Worm (Caenorhabditis elegans) whole organism, late embryonic: ENCODE data around the gene B0035.21.
"Not testable (repeated sequence)": the region's sequence is repeated elsewhere in the genome, so short reads cannot be mapped to it uniquely, and the experiment has no call there.

Experiments used
- K02D7.2 ChIP-seq: sonication (generic microtip); optimal IDR thresholded peaks from 2 replicates; lab custom pipeline; 2017; ENCODE audit warnings: mild to moderate bottlenecking, missing genetic modification characterization, missing compliant biosample characterization
- ets-4 ChIP-seq: sonication (generic microtip); optimal IDR thresholded peaks from 2 replicates; lab custom pipeline; 2016; ENCODE audit warnings: missing genetic modification characterization, missing compliant biosample characterization
- fkh-10 ChIP-seq: fragments of 150-350 bp; optimal IDR thresholded peaks from 2 replicates; lab custom pipeline; 2014; ENCODE audit warnings: missing biosample characterization, missing genetic modification reagents, missing genetic modification characterization
- gmeb-2 ChIP-seq: sonication (generic microtip); optimal IDR thresholded peaks from 2 replicates; lab custom pipeline; 2016; ENCODE audit warnings: missing genetic modification characterization, inconsistent platforms, missing compliant biosample characterization
- lim-6 ChIP-seq: sonication (generic microtip); optimal IDR thresholded peaks from 2 replicates; lab custom pipeline; 2016; ENCODE audit warnings: missing genetic modification characterization, missing compliant biosample characterization
- madf-2 ChIP-seq: sonication (generic microtip); optimal IDR thresholded peaks from 2 replicates; lab custom pipeline; 2017; ENCODE audit warnings: missing genetic modification characterization, missing compliant biosample characterization
- odd-2 ChIP-seq: sonication (generic microtip); optimal IDR thresholded peaks from 2 replicates; lab custom pipeline; 2017; ENCODE audit warnings: antibody characterized with exemption, mild to moderate bottlenecking, missing genetic modification characterization, missing compliant biosample characterization
- pha-4 ChIP-seq: fragments of 150-350 bp; optimal IDR thresholded peaks from 2 replicates; lab custom pipeline; 2018; ENCODE audit warnings: missing biosample characterization, missing genetic modification reagents, missing genetic modification characterization
- unc-86 ChIP-seq: sonication (generic microtip); optimal IDR thresholded peaks from 2 replicates; lab custom pipeline; 2016; ENCODE audit warnings: missing genetic modification characterization, missing compliant biosample characterization
- zip-5 ChIP-seq: sonication (generic microtip); optimal IDR thresholded peaks from 2 replicates; lab custom pipeline; 2016; ENCODE audit warnings: missing genetic modification characterization, missing compliant biosample characterization

DNA sequence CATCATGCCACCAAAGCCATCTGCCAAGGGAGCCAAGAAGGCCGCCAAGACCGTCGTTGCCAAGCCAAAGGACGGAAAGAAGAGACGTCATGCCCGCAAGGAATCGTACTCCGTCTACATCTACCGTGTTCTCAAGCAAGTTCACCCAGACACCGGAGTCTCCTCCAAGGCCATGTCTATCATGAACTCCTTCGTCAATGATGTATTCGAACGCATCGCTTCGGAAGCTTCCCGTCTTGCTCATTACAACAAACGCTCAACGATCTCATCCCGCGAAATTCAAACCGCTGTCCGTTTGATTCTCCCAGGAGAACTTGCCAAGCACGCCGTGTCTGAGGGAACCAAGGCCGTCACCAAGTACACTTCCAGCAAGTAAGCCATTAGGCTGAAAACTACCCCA is 2.3 kb upstream of the B0035.21 start, which contains the start of gene his-48:
- not testable (repeated sequence) for TF ChIP-seq odd-2 (tag; lab: Kevin White, UChicago); ets-4 (tag; lab: Kevin White, UChicago); fkh-10 (GFP tag; lab: Kevin White, UChicago); unc-86; lim-6; zip-5 (tag; lab: Kevin White, UChicago); K02D7.2; gmeb-2; pha-4; madf-2
